Worm (Caenorhabditis elegans): ENCODE data around the gene hil-2.

The hil-2 gene

ce11 chrIV:6329339-6329738 lies 35.3 kb downstream of the hil-2 start, which contains the start of gene seu-1:
seu-1 (plus strand) TSS chrIV:6329639.
- TF ChIP-seq rec-8 (tag; optimal IDR thresholded peaks at IDR 0.05) (no peak), snpc-1.3 (tag; optimal IDR thresholded peaks at IDR 0.05; ENCODE audit: insufficient read depth) (no peak), ceh-40 (GFP tag; IDR thresholded peaks at IDR 0.05) (no peak), madf-8 (GFP tag; conservative IDR thresholded peaks at IDR 0.05) (no peak), dpff-1 (tag; optimal IDR thresholded peaks at IDR 0.05) (no peak), ceh-100 (GFP tag; IDR thresholded peaks at IDR 0.05) (no peak), pbrm-1 (GFP tag; IDR thresholded peaks at IDR 0.05) (no peak), snpc-4 (GFP tag; optimal IDR thresholded peaks at IDR 0.05) (no peak), snpc-4 (tag; optimal IDR thresholded peaks at IDR 0.05) (no peak), unc-62 (GFP tag; optimal IDR thresholded peaks at IDR 0.05) (no peak), ztf-25 (GFP tag; IDR thresholded peaks at IDR 0.05) (no peak), madf-10 (tag; optimal IDR thresholded peaks at IDR 0.05) (no peak), somi-1 (GFP tag; optimal IDR thresholded peaks at IDR 0.05) (no peak), T26A5.8 (tag; optimal IDR thresholded peaks at IDR 0.05) (no peak), nhr-27 (tag; optimal IDR thresholded peaks at IDR 0.05) (no peak)

DNA sequence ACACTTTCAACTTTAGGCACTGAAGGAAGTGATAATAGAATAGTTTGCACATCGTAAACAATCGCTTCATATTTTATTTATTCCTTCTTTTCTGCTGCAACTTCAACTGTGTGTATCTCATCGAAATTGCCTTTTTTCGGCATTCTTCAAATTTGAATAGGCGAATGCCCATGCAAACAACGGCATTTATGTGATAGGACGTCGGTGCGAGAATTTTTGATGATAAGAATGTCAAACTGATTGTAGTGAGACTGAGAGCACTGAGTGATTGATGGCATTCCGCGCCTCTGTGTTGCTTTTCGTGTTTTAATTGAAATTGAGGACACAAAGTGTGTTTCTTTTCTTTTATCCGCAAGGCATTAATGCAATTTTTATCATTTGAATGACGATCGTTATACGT lies 36.8 kb downstream of the hil-2 start:
- TF ChIP-seq die-1 (tag; optimal IDR thresholded peaks at IDR 0.05), result no peak
- TF ChIP-seq let-607 (tag; optimal IDR thresholded peaks at IDR 0.05), result no peak
- TF ChIP-seq B0336.3 (GFP tag; IDR thresholded peaks at IDR 0.05), result 0 out of 2 replicates have a peak, but pooled peaks have one; percentile 32
- TF ChIP-seq bed-1 (GFP tag; IDR thresholded peaks at IDR 0.05), result no peak
- TF ChIP-seq ztf-3 (GFP tag; optimal IDR thresholded peaks at IDR 0.05), result no peak
- TF ChIP-seq zim-3 (tag; optimal IDR thresholded peaks at IDR 0.05), result no peak
- no peak for TF ChIP-seq fkh-3 (tag; optimal IDR thresholded peaks at IDR 0.05)
- TF ChIP-seq ceh-100 (GFP tag; IDR thresholded peaks at IDR 0.05), result no peak
- peak; percentile 57 for TF ChIP-seq dox-1 (GFP tag; IDR thresholded peaks at IDR 0.05)
- peak; percentile 88 for TF ChIP-seq nhr-80 (tag; optimal IDR thresholded peaks at IDR 0.05)
- TF ChIP-seq repo-1 (tag; optimal IDR thresholded peaks at IDR 0.05), result no peak
- TF ChIP-seq lin-35 (GFP tag; optimal IDR thresholded peaks at IDR 0.05), result no peak
- no peak for TF ChIP-seq sdz-38 (tag; optimal IDR thresholded peaks at IDR 0.05)
- no peak for TF ChIP-seq mes-4 (tag; optimal IDR thresholded peaks at IDR 0.05)
- TF ChIP-seq ceh-58 (GFP tag; IDR thresholded peaks at IDR 0.05), result 0 out of 2 replicates have a peak, but pooled peaks have one; percentile 29
- no peak for TF ChIP-seq F33H1.4 (GFP tag; IDR thresholded peaks at IDR 0.05)
- TF ChIP-seq cebp-1 (GFP tag; IDR thresholded peaks at IDR 0.05), result no peak
- peak; percentile 40 for TF ChIP-seq cebp-1 (tag; optimal IDR thresholded peaks at IDR 0.05)
- TF ChIP-seq nfyb-1 (GFP tag; IDR thresholded peaks at IDR 0.05), result no peak
- no peak for TF ChIP-seq Y67H2A.10 (GFP tag; conservative IDR thresholded peaks at IDR 0.05)
- TF ChIP-seq ekl-4 (GFP tag; IDR thresholded peaks at IDR 0.05), result no peak
- no peak for TF ChIP-seq ZK185.1 (tag; optimal IDR thresholded peaks at IDR 0.05; ENCODE audit: poor library complexity, severe bottlenecking)
- TF ChIP-seq lsl-1 (GFP tag; optimal IDR thresholded peaks at IDR 0.05), result no peak
- no peak for TF ChIP-seq F52B5.7 (tag; optimal IDR thresholded peaks at IDR 0.05)

DNA sequence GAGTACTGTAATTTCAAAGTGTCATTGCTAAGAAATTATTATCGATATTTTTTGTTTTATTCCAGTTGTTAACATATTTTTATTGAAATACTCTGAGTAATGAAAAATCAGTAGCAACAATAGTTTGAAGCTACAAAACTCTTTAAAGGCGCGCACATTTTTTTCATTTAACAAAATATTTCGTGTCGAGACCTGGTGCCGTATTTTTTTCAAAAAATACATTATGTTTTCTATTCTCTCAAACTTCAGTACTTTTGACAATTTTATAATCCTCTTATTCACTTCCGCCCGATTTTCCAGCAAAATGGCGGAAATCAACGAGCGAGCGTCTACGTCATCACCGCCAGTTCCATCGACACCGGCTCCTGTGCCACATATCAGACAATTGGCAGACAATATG lies 39.9 kb downstream of the hil-2 start, which contains the start of gene blos-2:
blos-2 (plus strand) TSS at position 301 of the 400 bp plus-strand sequence.
- no peak for TF ChIP-seq sdz-38 (tag; optimal IDR thresholded peaks at IDR 0.05)
- TF ChIP-seq tlf-1 (GFP tag; optimal IDR thresholded peaks at IDR 0.05), result no peak
- TF ChIP-seq repo-1 (tag; optimal IDR thresholded peaks at IDR 0.05), result peak; percentile 17
- no peak for TF ChIP-seq F39B2.1 (GFP tag; IDR thresholded peaks at IDR 0.05)
